Worm (Caenorhabditis elegans) whole organism, young adult: Measurements from ENCODE around the gene Y66A7A.4.
A peak's percentile ranks its signal among the peaks of the same experiment; 100 is the strongest.

Experiments
- B0261.1 ChIP-seq: sonication (generic microtip); optimal IDR thresholded peaks from 2 replicates; lab custom pipeline; 2016; ENCODE audit warnings: mild to moderate bottlenecking, missing genetic modification characterization, moderate library complexity, missing compliant biosample characterization
- C06A6.2 ChIP-seq: fragments of 200-800 bp; sonication (Bioruptor generic); conservative IDR thresholded peaks from 2 replicates; pipeline ENCODE4 v1.3.6; 2022; ENCODE audit warnings: missing genetic modification characterization, missing compliant biosample characterization
- F10E7.11 ChIP-seq: sonication (generic microtip); optimal IDR thresholded peaks from 2 replicates; lab custom pipeline; 2017; ENCODE audit warnings: mild to moderate bottlenecking, missing genetic modification characterization, moderate library complexity, missing compliant biosample characterization
- F57A8.1 ChIP-seq: fragments of 200-800 bp; sonication (Bioruptor generic); optimal IDR thresholded peaks from 2 replicates; lab custom pipeline; 2018; ENCODE audit warnings: mild to moderate bottlenecking, missing genetic modification characterization, moderate library complexity, missing compliant biosample characterization
- Y95B8A.8 ChIP-seq: fragments of 200-800 bp; sonication (Bioruptor generic); IDR thresholded peaks from 2 replicates; pipeline ENCODE4 v1.3.6; 2022; ENCODE audit warnings: missing genetic modification reagents, missing genetic modification characterization, missing compliant biosample characterization
- attf-5 ChIP-seq: fragments of 200-800 bp; sonication (Bioruptor generic); optimal IDR thresholded peaks from 2 replicates; lab custom pipeline; 2018; ENCODE audit warnings: mild to moderate bottlenecking, missing genetic modification characterization, missing compliant biosample characterization
- ceh-79 ChIP-seq: sonication (generic microtip); optimal IDR thresholded peaks from 2 replicates; lab custom pipeline; 2017; ENCODE audit warnings: mild to moderate bottlenecking, missing genetic modification characterization, missing compliant biosample characterization
- chd-7 ChIP-seq: sonication (generic microtip); optimal IDR thresholded peaks from 2 replicates; lab custom pipeline; 2016; ENCODE audit warnings: mild to moderate bottlenecking, missing genetic modification characterization, moderate library complexity, missing compliant biosample characterization
- egl-18 ChIP-seq: fragments of 200-800 bp; sonication (Bioruptor generic); IDR thresholded peaks from 2 replicates; pipeline ENCODE4 v1.3.6; 2022; ENCODE audit warnings: missing genetic modification reagents, missing genetic modification characterization, missing compliant biosample characterization
- egl-44 ChIP-seq: fragments of 200-800 bp; sonication (Bioruptor generic); IDR thresholded peaks from 2 replicates; pipeline ENCODE4 v1.3.6; 2022; ENCODE audit warnings: missing genetic modification reagents, missing genetic modification characterization, missing compliant biosample characterization
- egrh-3 ChIP-seq: fragments of 200-800 bp; sonication (Bioruptor generic); IDR thresholded peaks from 2 replicates; pipeline ENCODE4 v1.3.6; 2022; ENCODE audit warnings: missing genetic modification reagents, missing genetic modification characterization, missing compliant biosample characterization
- lin-26 ChIP-seq: fragments of 200-800 bp; sonication (Bioruptor generic); IDR thresholded peaks from 2 replicates; pipeline ENCODE4 v1.3.6; 2022; ENCODE audit warnings: missing genetic modification reagents, missing genetic modification characterization, missing compliant biosample characterization
- nhr-80 ChIP-seq: sonication (generic microtip); optimal IDR thresholded peaks from 2 replicates; lab custom pipeline; 2016; ENCODE audit warnings: missing genetic modification characterization, missing compliant biosample characterization
- zfh-2 ChIP-seq: fragments of 200-800 bp; sonication (Bioruptor generic); conservative IDR thresholded peaks from 2 replicates; pipeline ENCODE4 v1.3.6; 2022; ENCODE audit warnings: missing genetic modification reagents, missing genetic modification characterization, missing compliant biosample characterization
- zim-3 ChIP-seq: sonication (generic microtip); optimal IDR thresholded peaks from 2 replicates; lab custom pipeline; 2017; ENCODE audit warnings: mild to moderate bottlenecking, missing genetic modification characterization, moderate library complexity, missing compliant biosample characterization
- ztf-3 ChIP-seq: fragments of 200-800 bp; sonication (Bioruptor generic); optimal IDR thresholded peaks from 2 replicates; lab custom pipeline; 2018; ENCODE audit warnings: mild to moderate bottlenecking, missing genetic modification characterization, missing compliant biosample characterization

Gene Y66A7A.4

ce11 chrIII:11660736-11661135 is 48.3 kb downstream of the Y66A7A.4 start:
- TF ChIP-seq nhr-80 (tag; lab: Kevin White, UChicago) (peak; percentile 7), zfh-2 (GFP tag; lab: Robert Waterston, UW) (0 out of 2 replicates have a peak, but pooled peaks have one; percentile 8), F57A8.1 (GFP tag; lab: Kevin White, UChicago) (no peak), ceh-79 (tag; lab: Kevin White, UChicago) (no peak), zim-3 (tag; lab: Kevin White, UChicago) (no peak), lin-26 (no peak), ztf-3 (GFP tag; lab: Kevin White, UChicago) (no peak), egrh-3 (GFP tag; lab: Robert Waterston, UW) (no peak), attf-5 (no peak)

- no peak for TF ChIP-seq ztf-3 (GFP tag; lab: Kevin White, UChicago)
- TF ChIP-seq B0261.1 (tag; lab: Kevin White, UChicago): no peak
- no peak for TF ChIP-seq Y95B8A.8 (GFP tag; lab: Robert Waterston, UW)
- TF ChIP-seq F10E7.11 (tag; lab: Kevin White, UChicago): no peak
- no peak for TF ChIP-seq ceh-79 (tag; lab: Kevin White, UChicago)
- no peak for TF ChIP-seq egl-44 (GFP tag; lab: Robert Waterston, UW)
- TF ChIP-seq chd-7 (tag; lab: Kevin White, UChicago): no peak
- no peak for TF ChIP-seq C06A6.2
- no peak for TF ChIP-seq egl-18 (GFP tag; lab: Robert Waterston, UW)
Observed at ce11 chrIII:11663400-11663799, 51.0 kb downstream of the Y66A7A.4 start.
